Fruit fly (Drosophila melanogaster) whole organism, prepupa: ENCODE data around the gene P5CDh2.

Experiments used
- Blimp-1 ChIP-seq: fragments of 200-800 bp; sonication (Bioruptor generic); optimal IDR thresholded peaks from 3 replicates; lab custom pipeline; 2017; ENCODE audit warnings: missing biosample characterization, missing genetic modification characterization, mild to moderate bottlenecking, moderate library complexity, missing genetic modification reagents
- CG10631 ChIP-seq: fragments of 200-800 bp; sonication (Bioruptor generic); optimal IDR thresholded peaks from 2 replicates; lab custom pipeline; 2016; ENCODE audit warnings: missing biosample characterization, missing genetic modification characterization
- CG11762 ChIP-seq: fragments of 200-800 bp; sonication (Bioruptor generic); optimal IDR thresholded peaks from 3 replicates; lab custom pipeline; 2016; ENCODE audit warnings: missing biosample characterization, missing genetic modification characterization; ENCODE audit not compliant: insufficient read depth
- CG11902 ChIP-seq: fragments of 200-800 bp; sonication (Bioruptor generic); optimal IDR thresholded peaks from 3 replicates; lab custom pipeline; 2016; ENCODE audit warnings: missing biosample characterization, missing genetic modification characterization
- CG1621 ChIP-seq: fragments of 200-800 bp; sonication (Bioruptor generic); optimal IDR thresholded peaks from 3 replicates; lab custom pipeline; 2018; ENCODE audit warnings: missing biosample characterization, mild to moderate bottlenecking, missing genetic modification characterization
- CG16779 ChIP-seq: fragments of 200-800 bp; sonication (Bioruptor generic); optimal IDR thresholded peaks from 3 replicates; lab custom pipeline; 2017; ENCODE audit warnings: missing biosample characterization, mild to moderate bottlenecking, missing genetic modification characterization
- CG3032 ChIP-seq: fragments of 200-800 bp; optimal IDR thresholded peaks from 2 replicates; lab custom pipeline; 2019; ENCODE audit warnings: missing biosample characterization, mild to moderate bottlenecking, missing genetic modification characterization, moderate library complexity
- CG31627 ChIP-seq: fragments of 200-800 bp; sonication (Bioruptor generic); optimal IDR thresholded peaks from 3 replicates; lab custom pipeline; 2016; ENCODE audit warnings: missing biosample characterization, missing genetic modification characterization
- CG32006 ChIP-seq: fragments of 200-800 bp; sonication (Bioruptor generic); optimal IDR thresholded peaks from 3 replicates; lab custom pipeline; 2017; ENCODE audit warnings: missing biosample characterization, mild to moderate bottlenecking, missing genetic modification characterization
- CG34406 ChIP-seq: fragments of 200-800 bp; sonication (Bioruptor generic); optimal IDR thresholded peaks from 3 replicates; lab custom pipeline; 2016; ENCODE audit warnings: missing biosample characterization, missing genetic modification characterization
- CG3919 ChIP-seq: fragments of 200-800 bp; sonication (Bioruptor generic); optimal IDR thresholded peaks from 3 replicates; lab custom pipeline; 2016; ENCODE audit warnings: missing biosample characterization, missing genetic modification characterization
- CG4318 ChIP-seq: fragments of 200-800 bp; sonication (Bioruptor generic); optimal IDR thresholded peaks from 3 replicates; lab custom pipeline; 2017; ENCODE audit warnings: missing biosample characterization, mild to moderate bottlenecking, missing genetic modification characterization
- CG6163 ChIP-seq: fragments of 200-800 bp; sonication (Bioruptor generic); IDR thresholded peaks from 3 replicates; pipeline ENCODE4 v1.3.6; 2022; ENCODE audit warnings: missing biosample characterization, missing genetic modification characterization
- CG6276 ChIP-seq: fragments of 200-800 bp; sonication (Bioruptor generic); optimal IDR thresholded peaks from 2 replicates; lab custom pipeline; 2017; ENCODE audit warnings: missing biosample characterization, mild to moderate bottlenecking, missing genetic modification characterization
- CG6792 ChIP-seq: fragments of 200-800 bp; sonication (Bioruptor generic); optimal IDR thresholded peaks from 3 replicates; lab custom pipeline; 2016; ENCODE audit warnings: missing biosample characterization, missing genetic modification characterization
- CG6808 ChIP-seq: fragments of 200-800 bp; sonication (Bioruptor generic); optimal IDR thresholded peaks from 3 replicates; lab custom pipeline; 2017; ENCODE audit warnings: missing biosample characterization, missing genetic modification characterization, mild to moderate bottlenecking, moderate library complexity, missing genetic modification reagents
- CG6854 ChIP-seq: fragments of 200-800 bp; sonication (Bioruptor generic); optimal IDR thresholded peaks from 2 replicates; lab custom pipeline; 2017; ENCODE audit warnings: missing biosample characterization, mild to moderate bottlenecking, missing genetic modification characterization
- CG8119 ChIP-seq: fragments of 200-800 bp; sonication (Bioruptor generic); IDR thresholded peaks from 3 replicates; pipeline ENCODE4 v1.3.6; 2022; ENCODE audit warnings: missing biosample characterization, missing genetic modification characterization
- CG8632 ChIP-seq: fragments of 200-800 bp; sonication (Bioruptor generic); optimal IDR thresholded peaks from 3 replicates; lab custom pipeline; 2016; ENCODE audit warnings: missing biosample characterization, missing genetic modification characterization
- CG9139 ChIP-seq: fragments of 200-800 bp; sonication (Bioruptor generic); optimal IDR thresholded peaks from 3 replicates; lab custom pipeline; 2017; ENCODE audit warnings: missing biosample characterization, mild to moderate bottlenecking, missing genetic modification characterization
- Eip78C ChIP-seq: fragments of 200-800 bp; sonication (Bioruptor generic); peaks from one replicate; lab custom pipeline; 2016; ENCODE audit warnings: missing biosample characterization, missing genetic modification characterization
- Eip93F ChIP-seq: fragments of 200-800 bp; sonication (Bioruptor generic); optimal IDR thresholded peaks from 2 replicates; lab custom pipeline; 2016; ENCODE audit warnings: missing biosample characterization, mild to moderate bottlenecking, missing genetic modification characterization
- Ets21C ChIP-seq: fragments of 200-800 bp; sonication (Bioruptor generic); optimal IDR thresholded peaks from 3 replicates; lab custom pipeline; 2016; ENCODE audit warnings: missing biosample characterization, missing genetic modification characterization
- Ets96B ChIP-seq: fragments of 200-800 bp; optimal IDR thresholded peaks from 2 replicates; lab custom pipeline; 2019; ENCODE audit warnings: missing biosample characterization, mild to moderate bottlenecking, missing genetic modification characterization, moderate library complexity
- Hr39 ChIP-seq: fragments of 200-800 bp; sonication (Bioruptor generic); optimal IDR thresholded peaks from 2 replicates; lab custom pipeline; 2016; ENCODE audit warnings: missing biosample characterization, missing genetic modification characterization
- Hr4 ChIP-seq: fragments of 200-800 bp; sonication (Bioruptor generic); optimal IDR thresholded peaks from 3 replicates; lab custom pipeline; 2016; ENCODE audit warnings: missing biosample characterization, missing genetic modification characterization
- Lpt ChIP-seq: fragments of 200-800 bp; sonication (Bioruptor generic); optimal IDR thresholded peaks from 3 replicates; lab custom pipeline; 2016; ENCODE audit warnings: missing biosample characterization, missing genetic modification characterization
- Met ChIP-seq: fragments of 200-800 bp; sonication (Bioruptor generic); optimal IDR thresholded peaks from 3 replicates; lab custom pipeline; 2016; ENCODE audit warnings: missing biosample characterization, missing genetic modification characterization
- OdsH ChIP-seq: fragments of 200-800 bp; sonication (Bioruptor generic); optimal IDR thresholded peaks from 3 replicates; lab custom pipeline; 2016; ENCODE audit warnings: missing biosample characterization, missing genetic modification characterization
- Smox ChIP-seq: fragments of 200-800 bp; sonication (Bioruptor generic); optimal IDR thresholded peaks from 3 replicates; lab custom pipeline; 2016; ENCODE audit warnings: missing biosample characterization, missing genetic modification characterization
- Sox102F ChIP-seq: fragments of 200-800 bp; sonication (Bioruptor generic); optimal IDR thresholded peaks from 2 replicates; lab custom pipeline; 2016; ENCODE audit warnings: missing biosample characterization, mild to moderate bottlenecking, missing genetic modification characterization
- Sox14 ChIP-seq: fragments of 200-800 bp; sonication (Bioruptor generic); optimal IDR thresholded peaks from 3 replicates; lab custom pipeline; 2016; ENCODE audit warnings: missing biosample characterization, missing genetic modification characterization
- achi ChIP-seq: fragments of 200-800 bp; sonication (Bioruptor generic); optimal IDR thresholded peaks from 3 replicates; lab custom pipeline; 2016; ENCODE audit warnings: missing biosample characterization, missing genetic modification characterization
- acj6 ChIP-seq: fragments of 200-800 bp; sonication (Bioruptor generic); optimal IDR thresholded peaks from 3 replicates; lab custom pipeline; 2016; ENCODE audit warnings: missing biosample characterization, missing genetic modification characterization
- cyc ChIP-seq: fragments of 200-800 bp; sonication (Bioruptor generic); optimal IDR thresholded peaks from 3 replicates; lab custom pipeline; 2016; ENCODE audit warnings: missing biosample characterization, missing genetic modification characterization
- dsx ChIP-seq: fragments of 200-800 bp; optimal IDR thresholded peaks from 3 replicates; lab custom pipeline; 2019; ENCODE audit warnings: missing biosample characterization, mild to moderate bottlenecking, missing genetic modification characterization, moderate library complexity; ENCODE audit not compliant: poor library complexity, severe bottlenecking
- eg ChIP-seq: fragments of 200-800 bp; sonication (Bioruptor generic); IDR thresholded peaks from 3 replicates; pipeline ENCODE4 v1.3.6; 2022; ENCODE audit warnings: missing biosample characterization, missing genetic modification characterization
- esn ChIP-seq: fragments of 200-800 bp; sonication (Bioruptor generic); optimal IDR thresholded peaks from 2 replicates; lab custom pipeline; 2016; ENCODE audit warnings: missing biosample characterization, mild to moderate bottlenecking, missing genetic modification characterization, moderate library complexity
- fd59A ChIP-seq: fragments of 200-800 bp; sonication (Bioruptor generic); optimal IDR thresholded peaks from 2 replicates; lab custom pipeline; 2017; ENCODE audit warnings: missing biosample characterization, mild to moderate bottlenecking, missing genetic modification characterization, missing genetic modification reagents
- fkh ChIP-seq: fragments of 200-800 bp; sonication (Bioruptor generic); optimal IDR thresholded peaks from 3 replicates; lab custom pipeline; 2017; ENCODE audit warnings: missing biosample characterization, mild to moderate bottlenecking, missing genetic modification characterization, moderate library complexity
- lz ChIP-seq: fragments of 200-800 bp; sonication (Bioruptor generic); optimal IDR thresholded peaks from 3 replicates; lab custom pipeline; 2016; ENCODE audit warnings: missing biosample characterization, missing genetic modification characterization
- net ChIP-seq: fragments of 200-800 bp; sonication (Bioruptor generic); optimal IDR thresholded peaks from 3 replicates; lab custom pipeline; 2016; ENCODE audit warnings: missing biosample characterization, missing genetic modification characterization
- pdm3 ChIP-seq: fragments of 200-800 bp; sonication (Bioruptor generic); optimal IDR thresholded peaks from 3 replicates; lab custom pipeline; 2016; ENCODE audit warnings: missing biosample characterization, missing genetic modification characterization
- salr ChIP-seq, 2 experiments: fragments of 200-800 bp; sonication (Bioruptor generic); optimal IDR thresholded peaks; 3 replicates each; lab custom pipeline; 2016 to 2018; ENCODE audit warnings: missing biosample characterization in 2 of 2, missing genetic modification characterization in 2 of 2, mild to moderate bottlenecking in 1 of 2
- ss ChIP-seq, 2 experiments: fragments of 200-800 bp; sonication (Bioruptor generic); optimal IDR thresholded peaks; 2 replicates in 1 of 2; 3 replicates in 1 of 2; lab custom pipeline; 2017 to 2018; ENCODE audit warnings: mild to moderate bottlenecking in 2 of 2, missing biosample characterization in 2 of 2, missing genetic modification characterization in 2 of 2, moderate library complexity in 1 of 2
- svp ChIP-seq: fragments of 200-800 bp; sonication (Bioruptor generic); peaks from one replicate; lab custom pipeline; 2016; ENCODE audit warnings: missing biosample characterization, missing genetic modification characterization

Gene P5CDh2

dm6 chr3R:21893929-21894328, 16.2 kb downstream of the P5CDh2 start (continued):
- TF ChIP-seq Eip78C (peak; percentile 91), esn (GFP tag; lab: Kevin White, UChicago) (peak; percentile 14), fd59A (peak; percentile 73), CG9139 (peak; percentile 35), fkh (no peak), Hr39 (GFP tag; lab: Kevin White, UChicago) (no peak), CG6854 (GFP tag; lab: Kevin White, UChicago) (no peak), CG3919 (GFP tag; lab: Kevin White, UChicago) (peak; percentile 81), Hr4 (GFP tag; lab: Kevin White, UChicago) (peak; percentile 90), CG16779 (tag; lab: Kevin White, UChicago) (peak; percentile 70), cyc (no peak), CG6792 (GFP tag; lab: Kevin White, UChicago) (peak; percentile 45), CG11902 (GFP tag; lab: Kevin White, UChicago) (no peak)

- TF ChIP-seq Ets21C (no peak), Hr4 (GFP tag; lab: Kevin White, UChicago) (no peak), esn (GFP tag; lab: Kevin White, UChicago) (peak; percentile 72), net (GFP tag; lab: Kevin White, UChicago) (no peak), Blimp-1 (GFP tag; lab: Kevin White, UChicago) (peak; percentile 55), ss (GFP tag; optimal IDR thresholded peaks at IDR 0.05; lab: Kevin White, UChicago) (peak in 1 of 2 experiments; percentile 33), CG31627 (GFP tag; lab: Kevin White, UChicago) (peak; percentile 12), CG8632 (GFP tag; lab: Kevin White, UChicago) (peak; percentile 17), fd59A (no peak), Smox (peak; percentile 36), CG6792 (GFP tag; lab: Kevin White, UChicago) (no peak), Sox14 (peak; percentile 6), CG32006 (GFP tag; lab: Kevin White, UChicago) (peak; percentile 43), Ets96B (tag; lab: Kevin White, UChicago) (peak; percentile 2), CG6276 (GFP tag; lab: Kevin White, UChicago) (peak; percentile 36), fkh (no peak), achi (GFP tag; lab: Kevin White, UChicago) (peak; percentile 19), CG16779 (tag; lab: Kevin White, UChicago) (peak; percentile 3), lz (GFP tag; lab: Kevin White, UChicago) (peak; percentile 54), CG9139 (peak; percentile 0), CG6808 (peak; percentile 55), cyc (peak; percentile 38), CG34406 (peak; percentile 21), acj6 (GFP tag; lab: Kevin White, UChicago) (peak; percentile 21), CG6854 (GFP tag; lab: Kevin White, UChicago) (peak; percentile 78), svp (GFP tag; lab: Kevin White, UChicago) (peak; percentile 74), CG11762 (GFP tag; lab: Kevin White, UChicago) (peak; percentile 8), Hr39 (GFP tag; lab: Kevin White, UChicago) (peak; percentile 47), Lpt (GFP tag; lab: Kevin White, UChicago) (peak; percentile 4), Eip93F (peak; percentile 1), CG6163 (GFP tag; lab: Robert Waterston, UW) (peak; percentile 56; the same call in 2 of the 3 replicates), OdsH (GFP tag; lab: Kevin White, UChicago) (peak; percentile 40), CG4318 (no peak), CG3032 (tag; lab: Kevin White, UChicago) (peak; percentile 24), pdm3 (GFP tag; lab: Kevin White, UChicago) (peak; percentile 44), Met (GFP tag; lab: Kevin White, UChicago) (peak; percentile 35), dsx (peak; percentile 10), Sox102F (GFP tag; lab: Kevin White, UChicago) (no peak), eg (GFP tag; lab: Robert Waterston, UW) (peak; percentile 73), CG8119 (GFP tag; lab: Robert Waterston, UW) (no peak), salr (GFP tag; optimal IDR thresholded peaks at IDR 0.05; lab: Kevin White, UChicago) (peak in 1 of 2 experiments; percentile 57), CG10631 (GFP tag; lab: Kevin White, UChicago) (peak; percentile 53), CG1621 (tag; lab: Kevin White, UChicago) (no peak)
Observed at dm6 chr3R:21895961-21896875, 18.5 kb downstream of the P5CDh2 start.
